Worm (Caenorhabditis elegans): ENCODE measurements around the gene Y70G10A.3.

Y70G10A.3 gene

DNA sequence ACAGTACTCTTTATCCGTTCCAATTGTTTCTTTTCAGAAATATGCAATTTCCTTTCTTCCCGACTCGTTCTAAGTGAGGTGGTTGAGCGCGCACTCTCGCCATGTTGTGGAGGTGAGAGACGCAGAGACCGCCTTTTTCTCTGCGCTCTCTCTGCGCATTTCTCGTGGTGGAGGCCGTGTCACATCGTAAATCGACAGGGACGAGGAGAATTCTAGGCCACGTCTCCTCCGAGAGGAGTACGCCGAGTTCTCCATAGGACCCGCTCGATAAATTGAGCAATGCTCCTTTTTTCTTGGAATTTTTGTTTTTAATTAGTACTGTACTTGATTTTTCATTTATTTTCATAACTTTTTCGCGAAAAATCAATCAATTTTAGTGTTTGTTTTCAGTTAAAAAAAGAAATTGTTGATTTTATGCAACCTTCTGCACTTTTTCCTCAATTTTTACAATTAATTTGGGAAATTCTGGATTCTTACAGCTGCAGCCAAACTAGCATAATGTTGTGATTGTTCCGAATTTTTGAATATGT, 31.9 kb downstream of the Y70G10A.3 start, which contains the start of gene cnk-1:
Gene cnk-1, plus strand, starts transcription at position 480 of the 530 bp plus-strand sequence.
- TF ChIP-seq vab-7 (GFP tag; IDR thresholded peaks at IDR 0.05): peak; percentile 96
- peak; percentile 88 for TF ChIP-seq snpc-1.2 (GFP tag; IDR thresholded peaks at IDR 0.05)
- 0 out of 2 replicates have a peak, but pooled peaks have one; percentile 57 for TF ChIP-seq Y105C5A.15 (GFP tag; IDR thresholded peaks at IDR 0.05)
- TF ChIP-seq ceh-44 (GFP tag; IDR thresholded peaks at IDR 0.05): peak; percentile 99
- peak; percentile 1 for TF ChIP-seq nhr-11 (tag; optimal IDR thresholded peaks at IDR 0.05)
- TF ChIP-seq lin-1 (GFP tag; IDR thresholded peaks at IDR 0.05): peak; percentile 94
- TF ChIP-seq ZK546.5 (tag; optimal IDR thresholded peaks at IDR 0.05): no peak
- no peak for TF ChIP-seq nhr-237 (tag; optimal IDR thresholded peaks at IDR 0.05)
- TF ChIP-seq php-3 (GFP tag; IDR thresholded peaks at IDR 0.05): peak; percentile 96
- peak; percentile 51 for TF ChIP-seq lin-13 (GFP tag; optimal IDR thresholded peaks at IDR 0.05)
- TF ChIP-seq nhr-76 (tag; optimal IDR thresholded peaks at IDR 0.05): no peak
- peak; percentile 6 for TF ChIP-seq nhr-77 (tag; optimal IDR thresholded peaks at IDR 0.05)
- TF ChIP-seq lin-39 (tag; optimal IDR thresholded peaks at IDR 0.05): no peak
- peak; percentile 99 for TF ChIP-seq ZK337.2 (GFP tag; IDR thresholded peaks at IDR 0.05)
- no peak for TF ChIP-seq daf-19 (GFP tag; conservative IDR thresholded peaks at IDR 0.05)
- TF ChIP-seq dmd-8 (GFP tag; IDR thresholded peaks at IDR 0.05): peak; percentile 85
- TF ChIP-seq Y75B8A.6 (GFP tag; IDR thresholded peaks at IDR 0.05): 0 out of 2 replicates have a peak, but pooled peaks have one; percentile 53
- peak; percentile 99 for TF ChIP-seq hmg-1.1 (GFP tag; IDR thresholded peaks at IDR 0.05)
- peak; percentile 37 for TF ChIP-seq nhr-48 (tag; optimal IDR thresholded peaks at IDR 0.05)
- peak; percentile 62 for TF ChIP-seq dve-1 (tag; optimal IDR thresholded peaks at IDR 0.05; ENCODE audit: insufficient read depth)
- peak; percentile 97 for TF ChIP-seq D1046.2 (GFP tag; IDR thresholded peaks at IDR 0.05)
- no peak for TF ChIP-seq gei-8 (GFP tag; optimal IDR thresholded peaks at IDR 0.05)
- peak; percentile 69 for TF ChIP-seq hlh-11 (tag; optimal IDR thresholded peaks at IDR 0.05)
- no peak for TF ChIP-seq lir-3 (tag; optimal IDR thresholded peaks at IDR 0.05)
- peak; percentile 44 for TF ChIP-seq spr-3 (GFP tag; optimal IDR thresholded peaks at IDR 0.05)
- no peak for TF ChIP-seq fkh-10 (GFP tag; optimal IDR thresholded peaks at IDR 0.05)
- peak; percentile 96 for TF ChIP-seq Y48G9A.11 (GFP tag; IDR thresholded peaks at IDR 0.05)
- peak; percentile 43 for TF ChIP-seq nhr-6 (tag; optimal IDR thresholded peaks at IDR 0.05)
- TF ChIP-seq rbr-2 (tag; optimal IDR thresholded peaks at IDR 0.05): peak; percentile 86
- no peak for TF ChIP-seq ceh-28 (tag; optimal IDR thresholded peaks at IDR 0.05)
- no peak for TF ChIP-seq nhr-111 (GFP tag; optimal IDR thresholded peaks at IDR 0.05)
- peak; percentile 97 for TF ChIP-seq egl-43 (GFP tag; IDR thresholded peaks at IDR 0.05)
- no peak for TF ChIP-seq skn-1 (tag; optimal IDR thresholded peaks at IDR 0.05)
- TF ChIP-seq ztf-7 (tag; optimal IDR thresholded peaks at IDR 0.05): no peak
- TF ChIP-seq sdz-12 (GFP tag; optimal IDR thresholded peaks at IDR 0.05): peak; percentile 74
- TF ChIP-seq dmd-6 (GFP tag; IDR thresholded peaks at IDR 0.05): peak; percentile 98
- TF ChIP-seq daf-8 (GFP tag; IDR thresholded peaks at IDR 0.05): 0 out of 2 replicates have a peak, but pooled peaks have one; percentile 11
- peak; percentile 42 for TF ChIP-seq mep-1 (tag; optimal IDR thresholded peaks at IDR 0.05)
- TF ChIP-seq lsy-2 (tag; optimal IDR thresholded peaks at IDR 0.05): peak in 1 of 2 experiments; percentile 82
- TF ChIP-seq lin-29 (GFP tag; IDR thresholded peaks at IDR 0.05): peak; percentile 87
- TF ChIP-seq aly-2 (tag; optimal IDR thresholded peaks at IDR 0.05): no peak
- peak; percentile 97 for TF ChIP-seq T26A8.4 (GFP tag; IDR thresholded peaks at IDR 0.05)
- TF ChIP-seq zfp-2 (tag; optimal IDR thresholded peaks at IDR 0.05): no peak
- peak; percentile 99 for TF ChIP-seq tra-1 (GFP tag; IDR thresholded peaks at IDR 0.05)
- no peak for TF ChIP-seq egl-27 (tag; optimal IDR thresholded peaks at IDR 0.05)
- peak; percentile 88 for TF ChIP-seq mxl-2 (GFP tag; conservative IDR thresholded peaks at IDR 0.05)
- TF ChIP-seq ama-1 (optimal IDR thresholded peaks at IDR 0.05): no peak
- no peak for TF ChIP-seq daf-16 (GFP tag; optimal IDR thresholded peaks at IDR 0.05)
- peak; percentile 57 for TF ChIP-seq daf-16 (tag; optimal IDR thresholded peaks at IDR 0.05)
- TF ChIP-seq ceh-20 (GFP tag; IDR thresholded peaks at IDR 0.05): peak; percentile 98
- TF ChIP-seq cey-2 (tag; optimal IDR thresholded peaks at IDR 0.05; ENCODE audit: borderline replicate concordance, insufficient read depth): no peak
- no peak for TF ChIP-seq unc-39 (tag; optimal IDR thresholded peaks at IDR 0.05)

Measured in whole organism, L4 larva.